Worm (Caenorhabditis elegans) whole organism, dauer: Measurements from ENCODE around the gene F43D2.6.

Source experiments
- unc-62 ChIP-seq: sonication (generic microtip); optimal IDR thresholded peaks from 2 replicates; lab custom pipeline; 2017; ENCODE audit warnings: missing biosample characterization, missing genetic modification reagents, missing genetic modification characterization

F43D2.6 gene

DNA sequence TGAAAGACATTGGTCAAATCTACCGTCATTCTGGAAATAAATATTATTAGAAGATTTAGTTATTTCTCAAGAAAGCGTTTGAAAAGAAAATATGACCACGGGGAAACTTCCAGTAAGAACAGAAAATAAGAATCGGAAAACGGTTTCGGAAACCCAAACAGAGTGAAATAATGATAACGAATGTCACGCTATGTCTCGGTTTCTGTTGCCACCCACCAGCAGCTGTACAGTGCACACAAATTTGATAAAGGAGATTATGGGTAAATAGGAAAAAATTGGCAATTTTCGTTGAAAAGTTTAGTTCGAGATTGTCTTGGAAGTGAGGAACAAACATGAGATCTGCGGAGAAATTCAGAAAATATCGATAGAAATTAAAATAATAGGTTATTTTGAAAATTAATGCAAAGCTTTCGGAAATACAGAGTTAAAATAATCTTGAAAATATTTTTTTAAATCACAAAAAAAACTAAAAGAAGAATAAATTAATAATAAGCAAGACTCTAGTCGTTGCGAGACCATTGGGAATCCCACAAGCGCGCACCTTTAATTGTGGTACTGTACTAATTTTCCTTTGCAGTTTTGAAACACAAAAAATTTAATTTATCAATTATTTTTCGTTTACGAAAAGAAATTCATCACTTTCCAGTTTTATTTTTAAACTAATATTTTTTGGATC lies 37.8 kb downstream of the F43D2.6 start, which contains the start of gene pes-9:
TSS of gene pes-9 (minus strand) at position 30 of the 676 bp plus-strand sequence.
- no peak for TF ChIP-seq unc-62 (GFP tag; lab: Kevin White, UChicago)

DNA sequence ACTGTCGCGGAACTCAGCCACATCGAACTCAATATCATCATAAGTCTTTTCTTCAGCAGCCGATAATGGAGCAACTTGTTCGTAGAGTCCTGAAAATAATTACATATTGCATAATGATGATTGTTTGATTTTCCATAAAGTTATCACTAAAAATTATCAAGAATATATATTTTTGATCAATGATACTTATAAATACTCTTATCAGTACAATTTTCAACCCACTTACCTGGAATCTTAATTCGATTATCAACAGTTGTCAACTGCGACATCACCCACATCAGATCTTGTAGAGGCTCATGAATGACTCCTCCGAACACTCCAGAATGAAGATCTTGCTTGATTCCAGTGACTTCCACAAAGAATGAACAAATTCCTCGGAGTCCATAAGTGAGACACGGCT lies 39.0 kb downstream of the F43D2.6 start:
- TF ChIP-seq unc-62 (GFP tag; lab: Kevin White, UChicago): no peak

DNA sequence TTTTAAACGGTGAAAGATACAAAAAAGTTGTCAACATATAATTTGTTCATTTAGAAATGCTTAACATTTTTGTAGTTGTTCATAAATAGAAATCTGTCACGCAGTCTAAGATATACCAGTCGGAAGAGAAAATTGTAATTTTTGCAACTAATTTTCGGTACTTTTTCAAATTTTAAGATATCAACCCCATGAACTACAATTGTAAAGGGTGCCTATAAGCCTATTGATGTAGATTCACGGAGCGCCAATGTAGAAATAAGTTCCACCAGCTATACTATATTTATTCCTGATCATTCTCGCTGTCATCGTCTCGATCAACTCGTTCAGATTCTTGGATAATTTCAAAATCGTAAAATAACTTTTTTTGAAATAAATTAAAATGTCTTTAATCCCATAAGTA lies 40.0 kb downstream of the F43D2.6 start:
- no peak for TF ChIP-seq unc-62 (GFP tag; lab: Kevin White, UChicago)

ce11 chrV:14594103-14594502 lies 40.9 kb downstream of the F43D2.6 start:
- no peak for TF ChIP-seq unc-62 (GFP tag; lab: Kevin White, UChicago)

ce11 chrV:14585351-14585750 lies 49.6 kb downstream of the F43D2.6 start, which contains the start of gene Y40H4A.2:
Gene Y40H4A.2 (minus strand): TSS chrV:14585451.
- TF ChIP-seq unc-62 (GFP tag; lab: Kevin White, UChicago): no peak

DNA sequence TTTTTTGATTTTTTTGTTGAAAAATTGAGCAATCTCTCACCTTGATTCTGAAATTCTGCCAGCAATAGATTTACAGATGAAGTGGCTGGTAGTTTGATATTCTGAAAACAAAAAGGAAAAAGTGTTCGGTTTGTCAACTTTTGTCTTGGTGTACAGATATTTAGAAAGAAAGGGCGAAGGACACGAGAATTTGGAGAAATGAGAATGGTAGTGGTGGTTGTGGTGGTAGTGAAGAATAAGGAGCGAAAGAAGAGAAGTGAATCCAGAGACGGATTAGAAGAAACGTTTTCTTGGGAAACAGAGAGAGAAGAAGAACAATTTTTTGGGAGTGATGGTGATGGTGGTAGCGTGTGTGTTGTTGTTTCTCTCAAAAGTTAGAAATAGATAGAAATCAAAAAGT lies 55.4 kb downstream of the F43D2.6 start, which contains the start of gene gar-3:
TSS of gene gar-3 (minus strand) at position 101 of the 400 bp plus-strand sequence.
- TF ChIP-seq unc-62 (GFP tag; lab: Kevin White, UChicago): no peak
